Fruit fly (Drosophila melanogaster) whole organism, embryonic: Measurements from ENCODE around the gene CG8281.

Source experiments
- B-H1 ChIP-seq: fragments of 200-800 bp; sonication (Bioruptor generic); IDR thresholded peaks from 3 replicates; pipeline ENCODE4 v1.3.6; 2022; ENCODE audit warnings: missing biosample characterization, missing genetic modification characterization
- Blimp-1 ChIP-seq: fragments of 200-800 bp; sonication (Bioruptor generic); optimal IDR thresholded peaks from 3 replicates; lab custom pipeline; 2018; ENCODE audit warnings: missing biosample characterization, missing genetic modification characterization, mild to moderate bottlenecking, moderate library complexity, missing genetic modification reagents
- CG10654 ChIP-seq: fragments of 200-800 bp; sonication (Bioruptor generic); optimal IDR thresholded peaks from 2 replicates; lab custom pipeline; 2016; ENCODE audit warnings: missing biosample characterization, missing genetic modification characterization
- CG11085 ChIP-seq: fragments of 200-800 bp; sonication (Bioruptor generic); IDR thresholded peaks from 2 replicates; pipeline ENCODE4 v1.3.6; 2022; ENCODE audit warnings: missing biosample characterization, missing genetic modification characterization
- CG12071 ChIP-seq: fragments of 200-800 bp; sonication (Bioruptor generic); optimal IDR thresholded peaks from 3 replicates; lab custom pipeline; 2018; ENCODE audit warnings: missing biosample characterization, mild to moderate bottlenecking, missing genetic modification characterization
- CG12769 ChIP-seq: fragments of 200-800 bp; sonication (Bioruptor generic); optimal IDR thresholded peaks from 2 replicates; lab custom pipeline; 2019; ENCODE audit warnings: missing biosample characterization, mild to moderate bottlenecking, missing genetic modification characterization, moderate library complexity
- CG13894 ChIP-seq: fragments of 200-800 bp; sonication (Bioruptor generic); optimal IDR thresholded peaks from 3 replicates; lab custom pipeline; 2018; ENCODE audit warnings: missing biosample characterization, mild to moderate bottlenecking, missing genetic modification characterization, moderate library complexity
- CG17186 ChIP-seq: fragments of 200-800 bp; sonication (Bioruptor generic); optimal IDR thresholded peaks from 3 replicates; lab custom pipeline; 2017; ENCODE audit warnings: missing biosample characterization, missing genetic modification reagents, missing genetic modification characterization
- CG17912 ChIP-seq: fragments of 200-800 bp; sonication (Bioruptor generic); optimal IDR thresholded peaks from 2 replicates; lab custom pipeline; 2018; ENCODE audit warnings: missing biosample characterization, mild to moderate bottlenecking, missing genetic modification characterization
- CG18262 ChIP-seq: fragments of 200-800 bp; optimal IDR thresholded peaks from 3 replicates; lab custom pipeline; 2019; ENCODE audit warnings: missing biosample characterization, mild to moderate bottlenecking, missing genetic modification characterization, moderate library complexity
- CG18476 ChIP-seq: fragments of 200-800 bp; sonication (Bioruptor generic); optimal IDR thresholded peaks from 2 replicates; lab custom pipeline; 2016; ENCODE audit warnings: missing biosample characterization, mild to moderate bottlenecking, missing genetic modification characterization
- CG2202 ChIP-seq: fragments of 200-800 bp; sonication (Bioruptor generic); optimal IDR thresholded peaks from 2 replicates; lab custom pipeline; 2018; ENCODE audit warnings: missing biosample characterization, mild to moderate bottlenecking, missing genetic modification characterization
- CG34376 ChIP-seq: fragments of 200-800 bp; sonication (Bioruptor generic); optimal IDR thresholded peaks from 2 replicates; lab custom pipeline; 2018; ENCODE audit warnings: missing biosample characterization, mild to moderate bottlenecking, missing genetic modification characterization
- CG4617 ChIP-seq: fragments of 200-800 bp; sonication (Bioruptor generic); optimal IDR thresholded peaks from 3 replicates; lab custom pipeline; 2016; ENCODE audit warnings: missing biosample characterization, missing genetic modification characterization, borderline replicate concordance
- CG5245 ChIP-seq: fragments of 200-800 bp; sonication (Bioruptor generic); optimal IDR thresholded peaks from 3 replicates; lab custom pipeline; 2016; ENCODE audit warnings: missing biosample characterization, missing genetic modification characterization
- CG7987 ChIP-seq: fragments of 200-800 bp; sonication (Bioruptor generic); optimal IDR thresholded peaks from 2 replicates; lab custom pipeline; 2018; ENCODE audit warnings: missing biosample characterization, mild to moderate bottlenecking, missing genetic modification characterization, moderate library complexity
- CG8290 ChIP-seq, 3 experiments: fragments of 200-800 bp; sonication (Bioruptor generic); optimal IDR thresholded peaks; 2 replicates each; lab custom pipeline; 2016 to 2019; ENCODE audit warnings: missing biosample characterization in 3 of 3, missing genetic modification characterization in 3 of 3, mild to moderate bottlenecking in 2 of 3, moderate library complexity in 1 of 3
- CG9727 ChIP-seq: fragments of 200-800 bp; sonication (Bioruptor generic); optimal IDR thresholded peaks from 3 replicates; lab custom pipeline; 2017; ENCODE audit warnings: missing biosample characterization, mild to moderate bottlenecking, missing genetic modification characterization
- Fer3 ChIP-seq: fragments of 200-800 bp; sonication (Bioruptor generic); optimal IDR thresholded peaks from 2 replicates; lab custom pipeline; 2018; ENCODE audit warnings: missing biosample characterization, mild to moderate bottlenecking, missing genetic modification characterization, moderate library complexity
- GATAe ChIP-seq: fragments of 200-800 bp; sonication (Bioruptor generic); conservative IDR thresholded peaks from 2 replicates; pipeline ENCODE4 v1.3.6; 2022; ENCODE audit warnings: missing biosample characterization, missing genetic modification characterization
- H2.0 ChIP-seq: fragments of 200-800 bp; sonication (Bioruptor generic); IDR thresholded peaks from 2 replicates; pipeline ENCODE4 v1.3.6; 2022; ENCODE audit warnings: missing biosample characterization, missing genetic modification characterization
- Hmx ChIP-seq: fragments of 200-800 bp; sonication (Bioruptor generic); optimal IDR thresholded peaks from 2 replicates; lab custom pipeline; 2016; ENCODE audit warnings: missing biosample characterization, missing genetic modification characterization
- Kr ChIP-seq: fragments of 200-800 bp; sonication (Bioruptor generic); optimal IDR thresholded peaks from 2 replicates; lab custom pipeline; 2017; ENCODE audit warnings: missing biosample characterization, mild to moderate bottlenecking, missing genetic modification characterization
- NC2β ChIP-seq: fragments of 200-800 bp; sonication (Bioruptor generic); optimal IDR thresholded peaks from 2 replicates; lab custom pipeline; 2016; ENCODE audit warnings: missing biosample characterization, missing genetic modification characterization
- Pdp1 ChIP-seq, 2 experiments: fragments of 200-800 bp; sonication (Bioruptor generic); optimal IDR thresholded peaks; 3 replicates each; lab custom pipeline; 2016; ENCODE audit warnings: missing biosample characterization in 2 of 2, missing genetic modification characterization in 2 of 2, mild to moderate bottlenecking in 1 of 2, moderate library complexity in 1 of 2
- Trl ChIP-seq, 3 experiments: fragments of >200 bp in 2 of 3; fragments of 200-800 bp in 1 of 3; sonication (Bioruptor generic) in 1 of 3; optimal IDR thresholded peaks; 2 replicates in 1 of 3; 3 replicates in 2 of 3; lab custom pipeline; 2016 to 2017; ENCODE audit warnings: missing biosample characterization in 1 of 3, missing genetic modification characterization in 1 of 3
- abd-A ChIP-seq: fragments of 200-800 bp; sonication (Bioruptor generic); optimal IDR thresholded peaks from 3 replicates; lab custom pipeline; 2019; ENCODE audit warnings: missing biosample characterization, mild to moderate bottlenecking, missing genetic modification characterization, moderate library complexity
- ase ChIP-seq: fragments of 200-800 bp; sonication (Bioruptor generic); IDR thresholded peaks from 3 replicates; pipeline ENCODE4 v1.3.6; 2022; ENCODE audit warnings: missing biosample characterization, missing genetic modification characterization
- cad ChIP-seq: fragments of >200 bp; optimal IDR thresholded peaks from 2 replicates; lab custom pipeline; 2017; ENCODE audit warnings: missing biosample characterization, missing genetic modification characterization
- cato ChIP-seq: fragments of 200-800 bp; sonication (Bioruptor generic); optimal IDR thresholded peaks from 2 replicates; lab custom pipeline; 2016; ENCODE audit warnings: missing biosample characterization, missing genetic modification characterization, borderline replicate concordance
- chinmo ChIP-seq: fragments of 200-800 bp; sonication (Bioruptor generic); IDR thresholded peaks from 4 replicates; pipeline ENCODE4 v1.3.6; 2022; ENCODE audit warnings: missing biosample characterization, missing genetic modification characterization; ENCODE audit not compliant: partially characterized antibody
- ci ChIP-seq: fragments of 200-800 bp; sonication (Bioruptor generic); IDR thresholded peaks from 3 replicates; pipeline ENCODE4 v1.3.6; 2022; ENCODE audit warnings: missing biosample characterization, missing genetic modification characterization
- crp ChIP-seq, 2 experiments: fragments of 200-800 bp; sonication (Bioruptor generic); optimal IDR thresholded peaks; 2 replicates in 1 of 2; 3 replicates in 1 of 2; lab custom pipeline; 2017; ENCODE audit warnings: missing biosample characterization in 2 of 2, missing genetic modification characterization in 2 of 2, mild to moderate bottlenecking in 1 of 2, moderate library complexity in 1 of 2
- cwo ChIP-seq: fragments of 200-800 bp; sonication (Bioruptor generic); optimal IDR thresholded peaks from 3 replicates; lab custom pipeline; 2017; ENCODE audit warnings: missing biosample characterization, missing genetic modification characterization, mild to moderate bottlenecking, moderate library complexity, missing genetic modification reagents
- gro ChIP-seq: fragments of 200-800 bp; sonication (Bioruptor generic); optimal IDR thresholded peaks from 2 replicates; lab custom pipeline; 2016; ENCODE audit warnings: missing biosample characterization, missing genetic modification characterization
- her ChIP-seq: fragments of 200-800 bp; sonication (Bioruptor generic); optimal IDR thresholded peaks from 2 replicates; lab custom pipeline; 2016; ENCODE audit warnings: missing biosample characterization, missing genetic modification characterization
- jing ChIP-seq: fragments of 200-800 bp; sonication (Bioruptor generic); optimal IDR thresholded peaks from 2 replicates; lab custom pipeline; 2018; ENCODE audit warnings: missing biosample characterization, mild to moderate bottlenecking, missing genetic modification characterization
- nmo ChIP-seq: fragments of 200-800 bp; sonication (Bioruptor generic); optimal IDR thresholded peaks from 2 replicates; lab custom pipeline; 2018; ENCODE audit warnings: missing biosample characterization, mild to moderate bottlenecking, missing genetic modification characterization, moderate library complexity
- org-1 ChIP-seq: fragments of 200-800 bp; sonication (Bioruptor generic); optimal IDR thresholded peaks from 2 replicates; lab custom pipeline; 2017; ENCODE audit warnings: missing biosample characterization, missing genetic modification characterization
- phol ChIP-seq: fragments of 200-800 bp; sonication (Bioruptor generic); optimal IDR thresholded peaks from 3 replicates; lab custom pipeline; 2018; ENCODE audit warnings: missing biosample characterization, mild to moderate bottlenecking, missing genetic modification characterization, moderate library complexity
- psq ChIP-seq: fragments of 200-800 bp; sonication (Bioruptor generic); optimal IDR thresholded peaks from 2 replicates; lab custom pipeline; 2017; ENCODE audit warnings: missing biosample characterization, missing genetic modification characterization
- slbo ChIP-seq: fragments of 200-800 bp; sonication (Bioruptor generic); IDR thresholded peaks from 2 replicates; pipeline ENCODE4 v1.3.6; 2022; ENCODE audit warnings: missing biosample characterization, missing genetic modification characterization
- sob ChIP-seq: fragments of 200-800 bp; sonication (Bioruptor generic); IDR thresholded peaks from 2 replicates; pipeline ENCODE4 v1.3.6; 2022; ENCODE audit warnings: missing biosample characterization, missing genetic modification characterization
- tna ChIP-seq: fragments of 200-800 bp; sonication (Bioruptor generic); IDR thresholded peaks from 2 replicates; pipeline ENCODE4 v1.3.6; 2022; ENCODE audit warnings: missing biosample characterization, missing genetic modification characterization; ENCODE audit not compliant: partially characterized antibody
- tup ChIP-seq: fragments of 200-800 bp; sonication (Bioruptor generic); optimal IDR thresholded peaks from 2 replicates; lab custom pipeline; 2016; ENCODE audit warnings: missing biosample characterization, mild to moderate bottlenecking, missing genetic modification characterization, moderate library complexity
- vnd ChIP-seq: fragments of 200-800 bp; sonication (Bioruptor generic); IDR thresholded peaks from 3 replicates; pipeline ENCODE4 v1.3.6; 2022; ENCODE audit warnings: missing biosample characterization, missing genetic modification characterization; ENCODE audit not compliant: partially characterized antibody
- zen2 ChIP-seq: fragments of 200-800 bp; sonication (Bioruptor generic); IDR thresholded peaks from 3 replicates; pipeline ENCODE4 v1.3.6; 2022; ENCODE audit warnings: missing biosample characterization, missing genetic modification characterization; ENCODE audit not compliant: partially characterized antibody

CG8281 gene

dm6 chr3L:7863766-7864305, 48.4 kb upstream of the CG8281 start (continued):
- TF ChIP-seq nmo (peak; percentile 69), CG11085 (GFP tag; lab: Robert Waterston, UW) (peak; percentile 57; the same call in 1 of the 2 replicates), phol (peak; percentile 41), Hmx (GFP tag; lab: Kevin White, UChicago) (no peak), sob (GFP tag; lab: Robert Waterston, UW) (peak; percentile 83), slbo (peak; percentile 92), CG10654 (no peak), Trl (optimal IDR thresholded peaks at IDR 0.05; lab: Kevin White, UChicago) (no peak), Trl (GFP tag; optimal IDR thresholded peaks at IDR 0.05; lab: Kevin White, UChicago) (no peak), org-1 (GFP tag; lab: Kevin White, UChicago) (peak; percentile 33), ase (GFP tag; lab: Robert Waterston, UW) (peak; percentile 53; the same call in 1 of the 3 replicates), CG13894 (peak; percentile 79), Pdp1 (GFP tag; optimal IDR thresholded peaks at IDR 0.05; lab: Kevin White, UChicago) (peak; percentile 23 to 79), CG17186 (GFP tag; lab: Kevin White, UChicago) (no peak), CG18476 (GFP tag; lab: Kevin White, UChicago) (no peak), ci (GFP tag; lab: Robert Waterston, UW) (no peak), Fer3 (peak; percentile 79), crp (GFP tag; optimal IDR thresholded peaks at IDR 0.05; lab: Kevin White, UChicago) (no peak), Blimp-1 (GFP tag; lab: Kevin White, UChicago) (peak; percentile 31), CG17912 (GFP tag; lab: Kevin White, UChicago) (no peak), CG2202 (tag; lab: Kevin White, UChicago) (no peak), H2.0 (GFP tag; lab: Robert Waterston, UW) (no peak; the same call in 1 of the 2 replicates), jing (GFP tag; lab: Kevin White, UChicago) (no peak), CG18262 (tag; lab: Kevin White, UChicago) (peak; percentile 44), B-H1 (GFP tag; lab: Robert Waterston, UW) (peak; percentile 26; the same call in 2 of the 3 replicates), CG5245 (GFP tag; lab: Kevin White, UChicago) (no peak), CG12071 (GFP tag; lab: Kevin White, UChicago) (no peak), NC2β (no peak), psq (GFP tag; lab: Kevin White, UChicago) (peak; percentile 7), vnd (GFP tag; lab: Robert Waterston, UW) (no peak), her (GFP tag; lab: Kevin White, UChicago) (no peak)

- TF ChIP-seq CG7987 (peak; percentile 5), Kr (GFP tag; lab: Kevin White, UChicago) (no peak), cad (GFP tag; lab: Kevin White, UChicago) (no peak), CG34376 (GFP tag; lab: Kevin White, UChicago) (peak; percentile 93), CG12769 (tag; lab: Kevin White, UChicago) (peak; percentile 56), zen2 (no peak), cwo (GFP tag; lab: Kevin White, UChicago) (peak; percentile 94), CG4617 (no peak), nmo (peak; percentile 11), gro (peak; percentile 48), tup (GFP tag; lab: Kevin White, UChicago) (no peak), chinmo (GFP tag; lab: Robert Waterston, UW) (0 out of 4 replicates have a peak, but pooled peaks have one; percentile 64), CG12071 (GFP tag; lab: Kevin White, UChicago) (no peak), tna (GFP tag; lab: Robert Waterston, UW) (no peak), CG9727 (GFP tag; lab: Kevin White, UChicago) (peak; percentile 21), GATAe (GFP tag; lab: Robert Waterston, UW) (no peak), CG8290 (GFP tag; optimal IDR thresholded peaks at IDR 0.05; lab: Kevin White, UChicago) (no peak), CG8290 (tag; optimal IDR thresholded peaks at IDR 0.05; lab: Kevin White, UChicago) (peak in 1 of 2 experiments; percentile 34), abd-A (tag; lab: Kevin White, UChicago) (peak; percentile 31), cato (GFP tag; lab: Kevin White, UChicago) (no peak)
Measured at dm6 chr3L:7865094-7865746, 47.0 kb upstream of the CG8281 start.
